Worm (Caenorhabditis elegans) whole organism, L1 larva: ENCODE data around the gene myrf-2.

Experiments
- lin-13 ChIP-seq: fragments of 150-350 bp; optimal IDR thresholded peaks from 2 replicates; lab custom pipeline; 2014; ENCODE audit warnings: missing biosample characterization, missing genetic modification reagents, missing genetic modification characterization
- unc-130 ChIP-seq: fragments of 150-350 bp; optimal IDR thresholded peaks from 2 replicates; lab custom pipeline; 2017; ENCODE audit warnings: missing biosample characterization, missing genetic modification characterization, inconsistent platforms

- TF ChIP-seq lin-13 (GFP tag; lab: Kevin White, UChicago) (no peak), unc-130 (tag; lab: Kevin White, UChicago) (no peak)
These were observed 33.0 kb upstream of the myrf-2 start for ce11 chrX:10227217-10227616.
